Fruit fly (Drosophila melanogaster) whole organism: ENCODE data around the gene MED7.

Source experiments
- CG8478 ChIP-seq: fragments of >200 bp; optimal IDR thresholded peaks from 2 replicates; lab custom pipeline; 2018; ENCODE audit warnings: inconsistent platforms
- Dll ChIP-seq: fragments of >200 bp; optimal IDR thresholded peaks from 2 replicates; lab custom pipeline; 2017
- EcR ChIP-seq, 2 experiments: fragments of >200 bp; optimal IDR thresholded peaks; 2 replicates each; lab custom pipeline; 2017; ENCODE audit warnings: missing biosample characterization in 2 of 2, missing genetic modification characterization in 2 of 2, missing genetic modification reagents in 2 of 2
- pan ChIP-seq: fragments of >200 bp; optimal IDR thresholded peaks from 2 replicates; lab custom pipeline; 2017
- psq ChIP-seq: fragments of >200 bp; optimal IDR thresholded peaks from 2 replicates; lab custom pipeline; 2017
- usp ChIP-seq: fragments of >200 bp; optimal IDR thresholded peaks from 2 replicates; lab custom pipeline; 2017; ENCODE audit warnings: missing biosample characterization, missing genetic modification characterization, mixed read lengths

The MED7 gene

dm6 chr3R:10760966-10761855 is at the start of gene MED7, which contains the start of gene Cap-H2:
Gene MED7 (minus strand): TSS chr3R:10761032.
Gene Cap-H2 (plus strand): TSS chr3R:10761310.
- TF ChIP-seq Dll (lab: Kevin White, UChicago) = no peak
- peak; percentile 6 for TF ChIP-seq psq (lab: Kevin White, UChicago)
- no peak for TF ChIP-seq EcR (GFP tag; optimal IDR thresholded peaks at IDR 0.05; lab: Kevin White, UChicago)

- TF ChIP-seq CG8478 (lab: Kevin White, UChicago) = no peak
- no peak for TF ChIP-seq usp
- no peak for TF ChIP-seq EcR (GFP tag; optimal IDR thresholded peaks at IDR 0.05; lab: Kevin White, UChicago)
- no peak for TF ChIP-seq psq (lab: Kevin White, UChicago)
Measured at dm6 chr3R:10803855-10804254, 43.0 kb upstream of the MED7 start, which contains the start of gene CG14692. Gene CG14692 (minus strand): TSS chr3R:10803955.

dm6 chr3R:10792604-10793003 is 31.8 kb upstream of the MED7 start, which contains the start of gene CG14687:
Gene CG14687 (plus strand): TSS chr3R:10792904.
- TF ChIP-seq pan (lab: Kevin White, UChicago) = no peak
- no peak for TF ChIP-seq Dll (lab: Kevin White, UChicago)
- no peak for TF ChIP-seq psq (lab: Kevin White, UChicago)
- TF ChIP-seq CG8478 (lab: Kevin White, UChicago) = no peak
- no peak for TF ChIP-seq EcR (GFP tag; optimal IDR thresholded peaks at IDR 0.05; lab: Kevin White, UChicago)
- no peak for TF ChIP-seq usp

- TF ChIP-seq psq (lab: Kevin White, UChicago) (no peak), Dll (lab: Kevin White, UChicago) (no peak), CG8478 (lab: Kevin White, UChicago) (no peak)
Measured at dm6 chr3R:10788186-10788585, 27.4 kb upstream of the MED7 start, which contains the start of the genes Art1 and Mcm5. Gene Art1 (minus strand): TSS chr3R:10788226. Gene Mcm5 (plus strand): TSS chr3R:10788524.

- TF ChIP-seq Dll (lab: Kevin White, UChicago) = no peak
- no peak for TF ChIP-seq usp
- no peak for TF ChIP-seq pan (lab: Kevin White, UChicago)
- TF ChIP-seq psq (lab: Kevin White, UChicago) = no peak
- TF ChIP-seq CG8478 (lab: Kevin White, UChicago) = no peak
- no peak for TF ChIP-seq EcR (GFP tag; optimal IDR thresholded peaks at IDR 0.05; lab: Kevin White, UChicago)
Measured at dm6 chr3R:10784058-10784499, 23.2 kb upstream of the MED7 start, which contains the start of the genes mRpL37 and Rbp1. Gene mRpL37 (minus strand): TSS chr3R:10784092. Gene Rbp1 (plus strand): TSS chr3R:10784383.

dm6 chr3R:10782167-10782566 is 21.3 kb upstream of the MED7 start, which contains the start of gene CG42633:
Gene CG42633 (minus strand): TSS chr3R:10782267.
- TF ChIP-seq psq (lab: Kevin White, UChicago) (no peak), EcR (GFP tag; optimal IDR thresholded peaks at IDR 0.05; lab: Kevin White, UChicago) (no peak), pan (lab: Kevin White, UChicago) (no peak), CG8478 (lab: Kevin White, UChicago) (no peak)

- TF ChIP-seq psq (lab: Kevin White, UChicago) (no peak), pan (lab: Kevin White, UChicago) (no peak), EcR (GFP tag; optimal IDR thresholded peaks at IDR 0.05; lab: Kevin White, UChicago) (no peak), CG8478 (lab: Kevin White, UChicago) (no peak), Dll (lab: Kevin White, UChicago) (no peak), usp (no peak)
Measured at dm6 chr3R:10780161-10780560, 19.3 kb upstream of the MED7 start.

dm6 chr3R:10779269-10779668 is 18.4 kb upstream of the MED7 start, which contains the start of gene Desi:
Gene Desi (plus strand): TSS chr3R:10779569.
- TF ChIP-seq EcR (GFP tag; optimal IDR thresholded peaks at IDR 0.05; lab: Kevin White, UChicago) (no peak), CG8478 (lab: Kevin White, UChicago) (no peak), Dll (lab: Kevin White, UChicago) (no peak)

dm6 chr3R:10778151-10778550 is 17.3 kb upstream of the MED7 start:
- TF ChIP-seq EcR (GFP tag; optimal IDR thresholded peaks at IDR 0.05; lab: Kevin White, UChicago) = no peak
- TF ChIP-seq usp = no peak
- TF ChIP-seq psq (lab: Kevin White, UChicago) = no peak
- TF ChIP-seq CG8478 (lab: Kevin White, UChicago) = no peak
- no peak for TF ChIP-seq pan (lab: Kevin White, UChicago)
- TF ChIP-seq Dll (lab: Kevin White, UChicago) = no peak

dm6 chr3R:10777274-10777673 is 16.4 kb upstream of the MED7 start, which contains the start of the genes CG45076, CG45078 and fau:
Gene CG45076 (minus strand): TSS chr3R:10777374.
Gene CG45078 (minus strand): TSS chr3R:10777374.
Gene fau (minus strand): TSS chr3R:10777374.
- TF ChIP-seq CG8478 (lab: Kevin White, UChicago) = no peak
- no peak for TF ChIP-seq pan (lab: Kevin White, UChicago)
- no peak for TF ChIP-seq psq (lab: Kevin White, UChicago)
- TF ChIP-seq usp = no peak
- TF ChIP-seq EcR (GFP tag; optimal IDR thresholded peaks at IDR 0.05; lab: Kevin White, UChicago) = no peak
- no peak for TF ChIP-seq Dll (lab: Kevin White, UChicago)

- no peak for TF ChIP-seq EcR (GFP tag; optimal IDR thresholded peaks at IDR 0.05; lab: Kevin White, UChicago)
- TF ChIP-seq pan (lab: Kevin White, UChicago) = no peak
- no peak for TF ChIP-seq usp
- no peak for TF ChIP-seq Dll (lab: Kevin White, UChicago)
- TF ChIP-seq CG8478 (lab: Kevin White, UChicago) = no peak
Measured at dm6 chr3R:10776047-10776659, 15.3 kb upstream of the MED7 start.
